Fruit fly (Drosophila melanogaster) whole organism, embryonic: ENCODE measurements around the gene CG34334.

ENCODE experiments used
- Ada2b ChIP-seq: fragments of 200-800 bp; sonication (Bioruptor generic); IDR thresholded peaks from 2 replicates; pipeline ENCODE4 v1.3.6; 2022; ENCODE audit warnings: missing biosample characterization, missing genetic modification characterization
- Atf6 ChIP-seq: fragments of 200-800 bp; sonication (Bioruptor generic); IDR thresholded peaks from 2 replicates; pipeline ENCODE4 v1.3.6; 2022; ENCODE audit warnings: missing biosample characterization, missing genetic modification characterization
- Awh ChIP-seq: fragments of 200-800 bp; sonication (Bioruptor generic); IDR thresholded peaks from 2 replicates; pipeline ENCODE4, ENCODE4 v1.3.6; 2022; ENCODE audit warnings: missing biosample characterization, missing genetic modification characterization
- BtbVII ChIP-seq: fragments of 200-800 bp; sonication (Bioruptor generic); optimal IDR thresholded peaks from 3 replicates; lab custom pipeline; 2017; ENCODE audit warnings: missing biosample characterization, mild to moderate bottlenecking, missing genetic modification characterization
- Bteb2 ChIP-seq: fragments of 200-800 bp; sonication (Bioruptor generic); optimal IDR thresholded peaks from 2 replicates; lab custom pipeline; 2016; ENCODE audit warnings: missing biosample characterization, missing genetic modification characterization
- CG10321 ChIP-seq: fragments of 200-800 bp; sonication (Bioruptor generic); IDR thresholded peaks from 2 replicates; pipeline ENCODE4 v1.3.6; 2022; ENCODE audit warnings: missing biosample characterization, missing genetic modification characterization
- CG10366 ChIP-seq: fragments of 200-800 bp; sonication (Bioruptor generic); IDR thresholded peaks from 2 replicates; pipeline ENCODE4 v1.3.6; 2022; ENCODE audit warnings: missing biosample characterization, missing genetic modification characterization
- CG11695 ChIP-seq: fragments of 200-800 bp; sonication (Bioruptor generic); IDR thresholded peaks from 3 replicates; pipeline ENCODE4 v1.3.6; 2022; ENCODE audit warnings: missing biosample characterization, missing genetic modification characterization
- CG1233 ChIP-seq: fragments of 200-800 bp; sonication (Bioruptor generic); optimal IDR thresholded peaks from 4 replicates; lab custom pipeline; 2018; ENCODE audit warnings: missing biosample characterization, mild to moderate bottlenecking, missing genetic modification characterization
- CG13123 ChIP-seq: fragments of 200-800 bp; sonication (Bioruptor generic); optimal IDR thresholded peaks from 2 replicates; lab custom pipeline; 2016; ENCODE audit warnings: missing biosample characterization, missing genetic modification characterization
- CG13424 ChIP-seq: fragments of 200-800 bp; sonication (Bioruptor generic); optimal IDR thresholded peaks from 2 replicates; lab custom pipeline; 2019; ENCODE audit warnings: missing biosample characterization, mild to moderate bottlenecking, missing genetic modification characterization, moderate library complexity
- CG1603 ChIP-seq: fragments of 200-800 bp; sonication (Bioruptor generic); optimal IDR thresholded peaks from 2 replicates; lab custom pipeline; 2019; ENCODE audit warnings: missing biosample characterization, mild to moderate bottlenecking, missing genetic modification characterization, moderate library complexity
- CG16779 ChIP-seq: fragments of 200-800 bp; sonication (Bioruptor generic); IDR thresholded peaks from 2 replicates; pipeline ENCODE4 v1.3.6; 2022; ENCODE audit warnings: missing biosample characterization, missing genetic modification characterization
- CG2202 ChIP-seq: fragments of 200-800 bp; sonication (Bioruptor generic); optimal IDR thresholded peaks from 2 replicates; lab custom pipeline; 2018; ENCODE audit warnings: missing biosample characterization, mild to moderate bottlenecking, missing genetic modification characterization
- CG2678 ChIP-seq: fragments of 200-800 bp; sonication (Bioruptor generic); optimal IDR thresholded peaks from 3 replicates; lab custom pipeline; 2019; ENCODE audit warnings: missing biosample characterization, mild to moderate bottlenecking, missing genetic modification characterization, moderate library complexity
- CG33213 ChIP-seq: fragments of 200-800 bp; sonication (Bioruptor generic); optimal IDR thresholded peaks from 3 replicates; lab custom pipeline; 2016; ENCODE audit warnings: missing biosample characterization, missing genetic modification characterization
- CG4404 ChIP-seq: fragments of 200-800 bp; sonication (Bioruptor generic); IDR thresholded peaks from 2 replicates; pipeline ENCODE4 v1.3.6; 2022; ENCODE audit warnings: missing biosample characterization, missing genetic modification characterization
- CG4424 ChIP-seq: fragments of 200-800 bp; sonication (Bioruptor generic); optimal IDR thresholded peaks from 3 replicates; lab custom pipeline; 2016; ENCODE audit warnings: missing biosample characterization, missing genetic modification characterization
- CG4854 ChIP-seq: fragments of 200-800 bp; sonication (Bioruptor generic); optimal IDR thresholded peaks from 2 replicates; lab custom pipeline; 2016; ENCODE audit warnings: missing biosample characterization, missing genetic modification characterization, inconsistent platforms
- CG5245 ChIP-seq: fragments of 200-800 bp; sonication (Bioruptor generic); optimal IDR thresholded peaks from 3 replicates; lab custom pipeline; 2016; ENCODE audit warnings: missing biosample characterization, missing genetic modification characterization
- CG5953 ChIP-seq: fragments of 200-800 bp; sonication (Bioruptor generic); IDR thresholded peaks from 2 replicates; pipeline ENCODE4 v1.3.6; 2022; ENCODE audit warnings: missing biosample characterization, missing genetic modification characterization
- CG6689 ChIP-seq: fragments of 200-800 bp; sonication (Bioruptor generic); IDR thresholded peaks from 2 replicates; pipeline ENCODE4 v1.3.6; 2022; ENCODE audit warnings: missing biosample characterization, missing genetic modification characterization
- CG7372 ChIP-seq: fragments of 200-800 bp; sonication (Bioruptor generic); IDR thresholded peaks from 2 replicates; pipeline ENCODE4 v1.3.6; 2022; ENCODE audit warnings: missing biosample characterization, missing genetic modification characterization
- CG9727 ChIP-seq: fragments of 200-800 bp; sonication (Bioruptor generic); optimal IDR thresholded peaks from 3 replicates; lab custom pipeline; 2017; ENCODE audit warnings: missing biosample characterization, mild to moderate bottlenecking, missing genetic modification characterization
- CoRest ChIP-seq: fragments of 200-800 bp; sonication (Bioruptor generic); optimal IDR thresholded peaks from 3 replicates; lab custom pipeline; 2018; ENCODE audit warnings: missing biosample characterization, mild to moderate bottlenecking, missing genetic modification characterization, moderate library complexity
- D19B ChIP-seq: fragments of 200-800 bp; sonication (Bioruptor generic); optimal IDR thresholded peaks from 2 replicates; lab custom pipeline; 2017; ENCODE audit warnings: missing biosample characterization, mild to moderate bottlenecking, missing genetic modification characterization
- Dfd ChIP-seq, 2 experiments: fragments of >200 bp; optimal IDR thresholded peaks; 2 replicates each; lab custom pipeline; 2017; ENCODE audit warnings: missing biosample characterization in 2 of 2, missing genetic modification characterization in 2 of 2
- Ets65A ChIP-seq: fragments of 200-800 bp; sonication (Bioruptor generic); peaks from one replicate; lab custom pipeline; 2016; ENCODE audit warnings: missing biosample characterization, missing genetic modification characterization
- H2.0 ChIP-seq: fragments of 200-800 bp; sonication (Bioruptor generic); IDR thresholded peaks from 2 replicates; pipeline ENCODE4 v1.3.6; 2022; ENCODE audit warnings: missing biosample characterization, missing genetic modification characterization
- HLH54F ChIP-seq: fragments of 200-800 bp; sonication (Bioruptor generic); optimal IDR thresholded peaks from 3 replicates; lab custom pipeline; 2016; ENCODE audit warnings: missing biosample characterization, missing genetic modification characterization
- Med ChIP-seq: fragments of 200-800 bp; sonication (Bioruptor generic); peaks from one replicate; lab custom pipeline; 2016; ENCODE audit warnings: missing biosample characterization, missing genetic modification characterization, mild to moderate bottlenecking, inconsistent platforms, moderate library complexity
- NFAT ChIP-seq: fragments of 200-800 bp; sonication (Bioruptor generic); IDR thresholded peaks from 2 replicates; pipeline ENCODE4 v1.3.6; 2022; ENCODE audit warnings: missing biosample characterization, missing genetic modification characterization
- PHDP ChIP-seq: fragments of 200-800 bp; sonication (Bioruptor generic); optimal IDR thresholded peaks from 3 replicates; lab custom pipeline; 2018; ENCODE audit warnings: missing biosample characterization, mild to moderate bottlenecking, missing genetic modification characterization, moderate library complexity
- bsh ChIP-seq, 2 experiments: fragments of 200-800 bp; sonication (Bioruptor generic); optimal IDR thresholded peaks; 2 replicates each; lab custom pipeline; 2017 to 2018; ENCODE audit warnings: mild to moderate bottlenecking in 2 of 2, missing biosample characterization in 2 of 2, missing genetic modification characterization in 2 of 2, moderate library complexity in 1 of 2
- ci ChIP-seq: fragments of 200-800 bp; sonication (Bioruptor generic); IDR thresholded peaks from 3 replicates; pipeline ENCODE4 v1.3.6; 2022; ENCODE audit warnings: missing biosample characterization, missing genetic modification characterization
- danr ChIP-seq: fragments of 200-800 bp; sonication (Bioruptor generic); IDR thresholded peaks from 2 replicates; pipeline ENCODE4 v1.3.6; 2022; ENCODE audit warnings: missing biosample characterization, missing genetic modification characterization
- dpn ChIP-seq, 2 experiments: fragments of 200-800 bp; sonication (Bioruptor generic); optimal IDR thresholded peaks; 3 replicates each; lab custom pipeline; 2016; ENCODE audit warnings: missing biosample characterization in 2 of 2, missing genetic modification characterization in 2 of 2
- dysf ChIP-seq: fragments of 200-800 bp; sonication (Bioruptor generic); IDR thresholded peaks from 3 replicates; pipeline ENCODE4 v1.3.6; 2022; ENCODE audit warnings: missing biosample characterization, missing genetic modification characterization
- ewg ChIP-seq: fragments of 200-800 bp; sonication (Bioruptor generic); optimal IDR thresholded peaks from 3 replicates; lab custom pipeline; 2017; ENCODE audit warnings: mild to moderate bottlenecking, missing biosample characterization, missing genetic modification reagents, missing genetic modification characterization
- ham ChIP-seq: fragments of 200-800 bp; sonication (Bioruptor generic); IDR thresholded peaks from 2 replicates; pipeline ENCODE4 v1.3.6; 2022; ENCODE audit warnings: missing biosample characterization, missing genetic modification characterization
- hkb ChIP-seq, 2 experiments: fragments of 200-800 bp in 1 of 2; fragments of >200 bp in 1 of 2; sonication (Bioruptor generic) in 1 of 2; IDR thresholded peaks in 1 of 2; optimal IDR thresholded peaks in 1 of 2; 2 replicates each; pipeline versions ENCODE4 v1.3.6 to Lab custom; 2017 to 2022; ENCODE audit warnings: missing biosample characterization in 1 of 2, missing genetic modification characterization in 1 of 2
- knrl ChIP-seq: fragments of 200-800 bp; sonication (Bioruptor generic); IDR thresholded peaks from 3 replicates; pipeline ENCODE4 v1.3.6; 2022; ENCODE audit warnings: missing biosample characterization, missing genetic modification characterization; ENCODE audit not compliant: partially characterized antibody
- phol ChIP-seq: fragments of 200-800 bp; sonication (Bioruptor generic); optimal IDR thresholded peaks from 3 replicates; lab custom pipeline; 2018; ENCODE audit warnings: missing biosample characterization, mild to moderate bottlenecking, missing genetic modification characterization, moderate library complexity
- psq ChIP-seq: fragments of 200-800 bp; sonication (Bioruptor generic); optimal IDR thresholded peaks from 2 replicates; lab custom pipeline; 2017; ENCODE audit warnings: missing biosample characterization, missing genetic modification characterization
- schlank ChIP-seq: fragments of 200-800 bp; sonication (Bioruptor generic); optimal IDR thresholded peaks from 2 replicates; lab custom pipeline; 2018; ENCODE audit warnings: missing biosample characterization, mild to moderate bottlenecking, missing genetic modification characterization
- seq ChIP-seq: fragments of 200-800 bp; sonication (Bioruptor generic); IDR thresholded peaks from 2 replicates; pipeline ENCODE4 v1.3.6; 2022; ENCODE audit warnings: missing biosample characterization, missing genetic modification characterization
- sima ChIP-seq: fragments of 200-800 bp; sonication (Bioruptor generic); optimal IDR thresholded peaks from 2 replicates; lab custom pipeline; 2016; ENCODE audit warnings: missing biosample characterization, missing genetic modification characterization
- tin ChIP-seq: fragments of 200-800 bp; sonication (Bioruptor generic); optimal IDR thresholded peaks from 3 replicates; lab custom pipeline; 2016; ENCODE audit warnings: missing biosample characterization, missing genetic modification characterization
- tx ChIP-seq: fragments of 200-800 bp; sonication (Bioruptor generic); optimal IDR thresholded peaks from 2 replicates; lab custom pipeline; 2016; ENCODE audit warnings: missing biosample characterization, missing genetic modification characterization
- vfl ChIP-seq: fragments of 200-800 bp; sonication (Bioruptor generic); optimal IDR thresholded peaks from 2 replicates; lab custom pipeline; 2016; ENCODE audit warnings: missing biosample characterization, missing genetic modification characterization
- vvl ChIP-seq: fragments of 200-800 bp; sonication (Bioruptor generic); IDR thresholded peaks from 2 replicates; pipeline ENCODE4 v1.3.6; 2022; ENCODE audit warnings: missing biosample characterization, missing genetic modification characterization
- yki ChIP-seq: fragments of >200 bp; optimal IDR thresholded peaks from 3 replicates; lab custom pipeline; 2018

Gene CG34334

dm6 chrX:22837338-22837737 is 35.3 kb upstream of the CG34334 start (continued):
- TF ChIP-seq CG4404 (GFP tag; lab: Robert Waterston, UW) (no peak), CG5245 (GFP tag; lab: Kevin White, UChicago) (no peak), CG7372 (GFP tag; lab: Robert Waterston, UW) (no peak), phol (tag; lab: Kevin White, UChicago) (no peak), tx (GFP tag; lab: Kevin White, UChicago) (no peak), tin (GFP tag; lab: Kevin White, UChicago) (no peak), NFAT (GFP tag; lab: Robert Waterston, UW) (no peak), hkb (optimal IDR thresholded peaks at IDR 0.05; lab: Kevin White, UChicago) (no peak), hkb (GFP tag; IDR thresholded peaks at IDR 0.05; lab: Robert Waterston, UW) (peak; percentile 66), CG4854 (GFP tag; lab: Kevin White, UChicago) (no peak), CG16779 (peak; percentile 14; the same call in 1 of the 2 replicates), Bteb2 (GFP tag; lab: Kevin White, UChicago) (no peak), CG2678 (tag; lab: Kevin White, UChicago) (peak; percentile 69), Med (GFP tag; lab: Kevin White, UChicago) (no peak), bsh (GFP tag; optimal IDR thresholded peaks at IDR 0.05; lab: Kevin White, UChicago) (peak in 1 of 2 experiments; percentile 56), Atf6 (GFP tag; lab: Robert Waterston, UW) (peak; percentile 35; the same call in 1 of the 2 replicates), Dfd (GFP tag; optimal IDR thresholded peaks at IDR 0.05; lab: Kevin White, UChicago) (no peak), CG9727 (GFP tag; lab: Kevin White, UChicago) (peak; percentile 49), schlank (tag; lab: Kevin White, UChicago) (no peak), CG33213 (peak; percentile 33), BtbVII (GFP tag; lab: Kevin White, UChicago) (peak; percentile 3), ham (GFP tag; lab: Robert Waterston, UW) (no peak), CG6689 (GFP tag; lab: Robert Waterston, UW) (peak; percentile 47; the same call in 1 of the 2 replicates), CG1233 (GFP tag; lab: Kevin White, UChicago) (peak; percentile 44), CG1603 (peak; percentile 34), dpn (GFP tag; optimal IDR thresholded peaks at IDR 0.05; lab: Kevin White, UChicago) (peak in 1 of 2 experiments; percentile 43), vfl (GFP tag; lab: Kevin White, UChicago) (no peak), CG4424 (GFP tag; lab: Kevin White, UChicago) (peak; percentile 28), knrl (GFP tag; lab: Robert Waterston, UW) (no peak), yki (no peak), Ada2b (0 out of 2 replicates have a peak, but pooled peaks have one; percentile 12), HLH54F (no peak), CG13424 (peak; percentile 18), psq (GFP tag; lab: Kevin White, UChicago) (no peak), Ets65A (GFP tag; lab: Kevin White, UChicago) (no peak), sima (GFP tag; lab: Kevin White, UChicago) (no peak), CG11695 (GFP tag; lab: Robert Waterston, UW) (peak; percentile 65; the same call in 2 of the 3 replicates), CG10366 (GFP tag; lab: Robert Waterston, UW) (peak; percentile 9; the same call in 1 of the 2 replicates), PHDP (tag; lab: Kevin White, UChicago) (peak; percentile 46), CG2202 (tag; lab: Kevin White, UChicago) (peak; percentile 34), danr (GFP tag; lab: Robert Waterston, UW) (no peak), H2.0 (no peak), ewg (GFP tag; lab: Kevin White, UChicago) (peak; percentile 24), D19B (GFP tag; lab: Kevin White, UChicago) (no peak), CoRest (peak; percentile 2), ci (peak; percentile 77), seq (GFP tag; lab: Robert Waterston, UW) (peak; percentile 68; the same call in 1 of the 2 replicates), Awh (peak; percentile 72; the same call in 1 of the 2 replicates), vvl (GFP tag; lab: Robert Waterston, UW) (peak; percentile 42; the same call in 1 of the 2 replicates), CG10321 (GFP tag; lab: Robert Waterston, UW) (0 out of 2 replicates have a peak, but pooled peaks have one; percentile 24), dysf (peak; percentile 41; the same call in 1 of the 3 replicates), CG13123 (GFP tag; lab: Kevin White, UChicago) (peak; percentile 13), CG5953 (GFP tag; lab: Robert Waterston, UW) (no peak)
